Worm (Caenorhabditis elegans): ENCODE data around the gene K11D12.6.

DNA sequence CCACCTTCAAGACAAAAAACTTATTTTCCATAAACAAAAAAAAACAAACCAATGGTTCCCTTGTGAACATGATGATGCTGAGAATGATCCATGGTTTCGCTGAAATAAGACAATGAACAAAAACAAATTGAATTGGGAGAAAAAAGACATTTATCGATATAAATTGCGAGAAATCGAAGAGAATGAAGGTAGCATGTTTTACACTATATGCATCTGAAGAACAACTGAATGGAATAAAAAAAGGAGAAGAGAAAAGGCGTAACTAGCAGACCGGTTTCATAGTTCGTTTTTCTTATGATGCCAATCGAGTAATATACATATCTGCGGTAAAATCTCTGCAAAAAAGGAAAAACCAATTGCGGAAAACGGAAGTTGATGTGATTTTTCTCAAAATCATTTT is 34.5 kb upstream of the K11D12.6 start, which contains the start of gene Y58A7A.1:
- TF ChIP-seq pqm-1 (tag; optimal IDR thresholded peaks at IDR 0.05): no peak
- no peak for TF ChIP-seq C08G9.2 (tag; optimal IDR thresholded peaks at IDR 0.05)
- TF ChIP-seq ets-4 (tag; optimal IDR thresholded peaks at IDR 0.05): no peak
- TF ChIP-seq ceh-6 (GFP tag; optimal IDR thresholded peaks at IDR 0.05): no peak
- TF ChIP-seq ama-1 (optimal IDR thresholded peaks at IDR 0.05): no peak
- no peak for TF ChIP-seq fkh-10 (GFP tag; optimal IDR thresholded peaks at IDR 0.05)
- no peak for TF ChIP-seq pha-4 (tag; optimal IDR thresholded peaks at IDR 0.05)
- no peak for TF ChIP-seq sdc-2 (tag; optimal IDR thresholded peaks at IDR 0.05)
- TF ChIP-seq K02D7.2 (tag; optimal IDR thresholded peaks at IDR 0.05): no peak
- TF ChIP-seq elt-2 (tag; optimal IDR thresholded peaks at IDR 0.05): no peak
- no peak for TF ChIP-seq ttx-3 (tag; optimal IDR thresholded peaks at IDR 0.05)
- TF ChIP-seq nhr-11 (tag; optimal IDR thresholded peaks at IDR 0.05): no peak
- TF ChIP-seq tbx-2 (tag; optimal IDR thresholded peaks at IDR 0.05): no peak

All from whole organism, late embryonic.